Fruit fly (Drosophila melanogaster) Kc167 (cell line): Measurements from ENCODE around the gene PGRP-LD.

Experiments
- Myc ChIP-seq: fragments of >200 bp; optimal IDR thresholded peaks from 2 replicates; lab custom pipeline; 2017; ENCODE audit warnings: missing external identifiers
- h ChIP-seq: fragments of >200 bp; optimal IDR thresholded peaks from 3 replicates; lab custom pipeline; 2018; ENCODE audit warnings: missing external identifiers
- psq ChIP-seq: fragments of >200 bp; optimal IDR thresholded peaks from 2 replicates; lab custom pipeline; 2017; ENCODE audit warnings: missing external identifiers
- ttk ChIP-seq: sonication (Bioruptor generic); optimal IDR thresholded peaks from 2 replicates; lab custom pipeline; 2017; ENCODE audit warnings: missing external identifiers

dm6 chr3L:5810633-5811341, 30.9 kb downstream of the PGRP-LD start, which contains the start of the genes S6k and kri:
- TF ChIP-seq h (lab: Kevin White, UChicago) (no peak), psq (lab: Kevin White, UChicago) (no peak), ttk (lab: Kevin White, UChicago) (no peak), Myc (no peak)
